Fruit fly (Drosophila melanogaster): ENCODE data around the gene ph-p.

The ph-p gene

dm6 chrX:2080367-2080927 is 57.7 kb downstream of the ph-p start, which contains the start of the genes CG16903 and Unc-76 (continued):
- TF ChIP-seq CG9139 (GFP tag; optimal IDR thresholded peaks at IDR 0.05): no peak
- peak; percentile 27 for TF ChIP-seq CG3032 (tag; optimal IDR thresholded peaks at IDR 0.05)
- no peak for TF ChIP-seq CG8319 (GFP tag; optimal IDR thresholded peaks at IDR 0.05)
- no peak for TF ChIP-seq Lpt (GFP tag; optimal IDR thresholded peaks at IDR 0.05)
- TF ChIP-seq salr (GFP tag; optimal IDR thresholded peaks at IDR 0.05): peak in 1 of 2 experiments; percentile 2
- TF ChIP-seq CG8632 (GFP tag; optimal IDR thresholded peaks at IDR 0.05): no peak
- peak; percentile 21 for TF ChIP-seq lz (GFP tag; optimal IDR thresholded peaks at IDR 0.05)
- no peak for TF ChIP-seq fd59A (GFP tag; optimal IDR thresholded peaks at IDR 0.05)
- TF ChIP-seq Ets21C (GFP tag; optimal IDR thresholded peaks at IDR 0.05): no peak
- no peak for TF ChIP-seq acj6 (GFP tag; optimal IDR thresholded peaks at IDR 0.05)
- no peak for TF ChIP-seq spab (GFP tag; optimal IDR thresholded peaks at IDR 0.05)
- TF ChIP-seq Met (GFP tag; optimal IDR thresholded peaks at IDR 0.05): no peak
- no peak for TF ChIP-seq Sox15 (GFP tag; optimal IDR thresholded peaks at IDR 0.05)
- no peak for TF ChIP-seq CG7368 (GFP tag; optimal IDR thresholded peaks at IDR 0.05)
- TF ChIP-seq CG6792 (GFP tag; optimal IDR thresholded peaks at IDR 0.05): no peak
- no peak for TF ChIP-seq CG10631 (GFP tag; optimal IDR thresholded peaks at IDR 0.05)
- peak; percentile 30; the same call in 1 of the 2 replicates for TF ChIP-seq CG15336 (GFP tag; IDR thresholded peaks at IDR 0.05)
- peak; percentile 13 for TF ChIP-seq CG6808 (GFP tag; optimal IDR thresholded peaks at IDR 0.05)
- no peak for TF ChIP-seq net (GFP tag; optimal IDR thresholded peaks at IDR 0.05)
- no peak for TF ChIP-seq Gug (GFP tag; IDR thresholded peaks at IDR 0.05)
- TF ChIP-seq Ets96B (tag; optimal IDR thresholded peaks at IDR 0.05): peak; percentile 28
- TF ChIP-seq CG6276 (GFP tag; optimal IDR thresholded peaks at IDR 0.05): no peak
- TF ChIP-seq Blimp-1 (GFP tag; optimal IDR thresholded peaks at IDR 0.05): no peak
- peak; percentile 11 for TF ChIP-seq fkh (GFP tag; optimal IDR thresholded peaks at IDR 0.05)
- TF ChIP-seq ss (GFP tag; optimal IDR thresholded peaks at IDR 0.05): peak; percentile 41 to 54
- TF ChIP-seq CG10669 (GFP tag; optimal IDR thresholded peaks at IDR 0.05): no peak
- TF ChIP-seq svp (GFP tag): peak; percentile 70
- TF ChIP-seq CG1621 (tag; optimal IDR thresholded peaks at IDR 0.05): peak; percentile 51

- TF ChIP-seq Met (GFP tag; optimal IDR thresholded peaks at IDR 0.05): no peak
- TF ChIP-seq Ets96B (tag; optimal IDR thresholded peaks at IDR 0.05): no peak
- TF ChIP-seq CG10631 (GFP tag; optimal IDR thresholded peaks at IDR 0.05): no peak
- no peak for TF ChIP-seq Sox14 (GFP tag; optimal IDR thresholded peaks at IDR 0.05)
- TF ChIP-seq CG6163 (GFP tag; IDR thresholded peaks at IDR 0.05): no peak
- TF ChIP-seq Eip75B (GFP tag; optimal IDR thresholded peaks at IDR 0.05): no peak
- TF ChIP-seq CG10669 (GFP tag; optimal IDR thresholded peaks at IDR 0.05): no peak
- no peak for TF ChIP-seq ss (GFP tag; optimal IDR thresholded peaks at IDR 0.05)
- no peak for TF ChIP-seq spab (GFP tag; optimal IDR thresholded peaks at IDR 0.05)
- TF ChIP-seq CG4318 (GFP tag; optimal IDR thresholded peaks at IDR 0.05): no peak
- no peak for TF ChIP-seq vri (GFP tag; optimal IDR thresholded peaks at IDR 0.05)
Measured at dm6 chrX:2076412-2077357, 61.5 kb downstream of the ph-p start, which contains the start of gene CG4025. Gene CG4025, plus strand, starts transcription at chrX:2076966.

All from whole organism, prepupa.